Fruit fly (Drosophila melanogaster): Measurements from ENCODE around the gene CG7330.

dm6 chr3L:18187472-18188089 lies 38.9 kb downstream of the CG7330 start:
- TF ChIP-seq CG32532 (GFP tag; IDR thresholded peaks at IDR 0.05) (no peak), crc (GFP tag; optimal IDR thresholded peaks at IDR 0.05) (no peak), Drgx (GFP tag; IDR thresholded peaks at IDR 0.05) (no peak), Hr3 (GFP tag; optimal IDR thresholded peaks at IDR 0.05) (no peak), ash1 (GFP tag; optimal IDR thresholded peaks at IDR 0.05) (no peak), h (optimal IDR thresholded peaks at IDR 0.05) (no peak), Poxn (GFP tag; IDR thresholded peaks at IDR 0.05) (no peak), az2 (GFP tag; optimal IDR thresholded peaks at IDR 0.05) (no peak), CG33213 (GFP tag; optimal IDR thresholded peaks at IDR 0.05) (no peak), ewg (GFP tag; optimal IDR thresholded peaks at IDR 0.05) (no peak), CG6813 (GFP tag; optimal IDR thresholded peaks at IDR 0.05) (no peak)

All from whole organism, embryonic.